Worm (Caenorhabditis elegans) whole organism, L4 larva: Measurements from ENCODE around the gene B0222.5.
A peak's percentile ranks its signal among the peaks of the same experiment; 100 is the strongest.

ENCODE experiments used
- R02D3.7 ChIP-seq: fragments of 150-350 bp; sonication (generic microtip); optimal IDR thresholded peaks from 3 replicates; lab custom pipeline; 2014; ENCODE audit warnings: missing biosample characterization, missing genetic modification characterization
- T26A8.4 ChIP-seq: fragments of 200-800 bp; sonication (Bioruptor generic); IDR thresholded peaks from 2 replicates; pipeline ENCODE4 v1.3.6; 2022; ENCODE audit warnings: missing genetic modification characterization, missing compliant biosample characterization
- Y48G9A.11 ChIP-seq: fragments of 200-800 bp; sonication (Bioruptor generic); IDR thresholded peaks from 2 replicates; pipeline ENCODE4 v1.3.6; 2022; ENCODE audit warnings: missing genetic modification reagents, missing genetic modification characterization, missing compliant biosample characterization
- ZK546.5 ChIP-seq, 2 experiments: sonication (generic microtip); optimal IDR thresholded peaks; 2 replicates each; lab custom pipeline; 2017; ENCODE audit warnings: missing biosample characterization in 2 of 2, missing genetic modification characterization in 2 of 2
- aha-1 ChIP-seq: fragments of 150-350 bp; peaks from one replicate; lab custom pipeline; 2014; ENCODE audit warnings: missing biosample characterization, missing genetic modification characterization
- ama-1 ChIP-seq: fragments of 150-350 bp; optimal IDR thresholded peaks from 2 replicates; lab custom pipeline; 2014; ENCODE audit warnings: inconsistent platforms, mixed read lengths
- cey-2 ChIP-seq: sonication (generic microtip); optimal IDR thresholded peaks from 3 replicates; lab custom pipeline; 2017; ENCODE audit warnings: missing genetic modification characterization, mild to moderate bottlenecking, missing compliant biosample characterization, antibody characterized with exemption, borderline replicate concordance; ENCODE audit not compliant: insufficient read depth
- ctbp-1 ChIP-seq: fragments of 200-800 bp; sonication (Bioruptor generic); IDR thresholded peaks from 2 replicates; pipeline ENCODE4 v1.3.6; 2022; ENCODE audit warnings: missing genetic modification reagents, missing genetic modification characterization, missing compliant biosample characterization
- daf-16 ChIP-seq, 3 experiments: sonication (generic microtip); optimal IDR thresholded peaks; 2 replicates each; lab custom pipeline; 2016 to 2017; ENCODE audit warnings: missing genetic modification characterization in 3 of 3, missing genetic modification reagents in 3 of 3, mild to moderate bottlenecking in 2 of 3, missing compliant biosample characterization in 2 of 3, missing biosample characterization in 1 of 3, moderate library complexity in 1 of 3
- dmd-6 ChIP-seq: fragments of 200-800 bp; sonication (Bioruptor generic); IDR thresholded peaks from 2 replicates; pipeline ENCODE4 v1.3.6; 2022; ENCODE audit warnings: missing genetic modification reagents, missing genetic modification characterization, missing compliant biosample characterization
- dmd-8 ChIP-seq: fragments of 200-800 bp; sonication (Bioruptor generic); IDR thresholded peaks from 2 replicates; pipeline ENCODE4 v1.3.6; 2022; ENCODE audit warnings: missing genetic modification characterization, missing compliant biosample characterization
- dmd-9 ChIP-seq: fragments of 200-800 bp; sonication (Bioruptor generic); IDR thresholded peaks from 2 replicates; pipeline ENCODE4 v1.3.6; 2022; ENCODE audit warnings: missing genetic modification reagents, missing genetic modification characterization, missing compliant biosample characterization
- hlh-11 ChIP-seq: fragments of 200-800 bp; sonication (Bioruptor generic); optimal IDR thresholded peaks from 2 replicates; lab custom pipeline; 2018; ENCODE audit warnings: mild to moderate bottlenecking, missing genetic modification characterization, missing compliant biosample characterization
- hlh-30 ChIP-seq: sonication (generic microtip); optimal IDR thresholded peaks from 2 replicates; lab custom pipeline; 2017; ENCODE audit warnings: antibody characterized with exemption, mild to moderate bottlenecking, missing genetic modification characterization, missing compliant biosample characterization; ENCODE audit not compliant: insufficient read depth
- hmg-1.1 ChIP-seq: fragments of 200-800 bp; sonication (Bioruptor generic); IDR thresholded peaks from 2 replicates; pipeline ENCODE4 v1.3.6; 2022; ENCODE audit warnings: missing genetic modification reagents, missing genetic modification characterization, missing compliant biosample characterization
- lin-13 ChIP-seq: fragments of 150-350 bp; optimal IDR thresholded peaks from 2 replicates; lab custom pipeline; 2014; ENCODE audit warnings: missing biosample characterization, missing genetic modification reagents, missing genetic modification characterization
- lin-38 ChIP-seq: fragments of 200-800 bp; sonication (Bioruptor generic); IDR thresholded peaks from 2 replicates; pipeline ENCODE4 v1.3.6; 2022; ENCODE audit warnings: missing genetic modification reagents, missing genetic modification characterization, missing compliant biosample characterization
- mdl-1 ChIP-seq, 2 experiments: fragments of 150-350 bp in 1 of 2; sonication (generic microtip) in 1 of 2; optimal IDR thresholded peaks; 2 replicates each; lab custom pipeline; 2014 to 2017; ENCODE audit warnings: missing biosample characterization in 2 of 2, missing genetic modification characterization in 2 of 2
- mdt-29 ChIP-seq: fragments of 200-800 bp; sonication (Bioruptor generic); IDR thresholded peaks from 2 replicates; pipeline ENCODE4 v1.3.6; 2022; ENCODE audit warnings: missing genetic modification reagents, missing genetic modification characterization, missing compliant biosample characterization
- mxl-3 ChIP-seq: fragments of 200-800 bp; sonication (Bioruptor generic); optimal IDR thresholded peaks from 2 replicates; lab custom pipeline; 2018; ENCODE audit warnings: mild to moderate bottlenecking, missing genetic modification characterization, missing compliant biosample characterization
- nhr-10 ChIP-seq: fragments of 150-350 bp; optimal IDR thresholded peaks from 2 replicates; lab custom pipeline; 2014; ENCODE audit warnings: missing biosample characterization, missing genetic modification characterization
- nhr-237 ChIP-seq: sonication (generic microtip); optimal IDR thresholded peaks from 2 replicates; lab custom pipeline; 2017; ENCODE audit warnings: missing biosample characterization, missing genetic modification characterization
- nhr-28 ChIP-seq: fragments of 150-350 bp; optimal IDR thresholded peaks from 2 replicates; lab custom pipeline; 2014; ENCODE audit warnings: missing biosample characterization, missing genetic modification characterization
- nhr-42 ChIP-seq: fragments of 200-800 bp; sonication (Bioruptor generic); IDR thresholded peaks from 2 replicates; pipeline ENCODE4 v1.3.6; 2022; ENCODE audit warnings: missing genetic modification characterization, missing compliant biosample characterization
- nhr-48 ChIP-seq: sonication (generic microtip); optimal IDR thresholded peaks from 2 replicates; lab custom pipeline; 2016; ENCODE audit warnings: mild to moderate bottlenecking, missing genetic modification characterization, missing compliant biosample characterization
- nhr-76 ChIP-seq: fragments of 150-350 bp; optimal IDR thresholded peaks from 2 replicates; lab custom pipeline; 2014; ENCODE audit warnings: missing biosample characterization, missing genetic modification characterization
- pha-4 ChIP-seq, 2 experiments: fragments of 150-350 bp in 1 of 2; fragments of 200-800 bp in 1 of 2; sonication (Bioruptor generic) in 1 of 2; IDR thresholded peaks in 1 of 2; optimal IDR thresholded peaks in 1 of 2; 2 replicates each; pipeline versions ENCODE4 v1.3.6 to Lab custom; 2014 to 2022; ENCODE audit warnings: missing genetic modification characterization in 2 of 2, missing genetic modification reagents in 2 of 2, missing biosample characterization in 1 of 2, missing compliant biosample characterization in 1 of 2
- pqm-1 ChIP-seq: sonication (generic microtip); optimal IDR thresholded peaks from 2 replicates; lab custom pipeline; 2017; ENCODE audit warnings: missing biosample characterization, missing genetic modification characterization
- skn-1 ChIP-seq: fragments of 150-350 bp; optimal IDR thresholded peaks from 2 replicates; lab custom pipeline; 2014; ENCODE audit warnings: missing biosample characterization, missing genetic modification characterization
- snpc-1.2 ChIP-seq: fragments of 200-800 bp; sonication (Bioruptor generic); IDR thresholded peaks from 2 replicates; pipeline ENCODE4 v1.3.6; 2022; ENCODE audit warnings: missing genetic modification reagents, missing genetic modification characterization, missing compliant biosample characterization
- spr-1 ChIP-seq: sonication (generic microtip); optimal IDR thresholded peaks from 2 replicates; lab custom pipeline; 2016; ENCODE audit warnings: mild to moderate bottlenecking, missing genetic modification characterization, missing compliant biosample characterization
- spr-3 ChIP-seq: fragments of 200-800 bp; sonication (Bioruptor generic); optimal IDR thresholded peaks from 2 replicates; lab custom pipeline; 2018; ENCODE audit warnings: mild to moderate bottlenecking, missing genetic modification characterization, missing compliant biosample characterization
- tag-97 ChIP-seq: fragments of 200-800 bp; sonication (Bioruptor generic); IDR thresholded peaks from 2 replicates; pipeline ENCODE4 v1.3.6; 2022; ENCODE audit warnings: missing genetic modification characterization, missing compliant biosample characterization
- unc-39 ChIP-seq: sonication (generic microtip); optimal IDR thresholded peaks from 2 replicates; lab custom pipeline; 2017; ENCODE audit warnings: missing biosample characterization, missing genetic modification characterization
- unc-62 ChIP-seq, 3 experiments: fragments of 150-350 bp in 1 of 3; sonication (generic microtip); optimal IDR thresholded peaks in 2 of 3; peaks in 1 of 3; 1 replicate in 1 of 3; 2 replicates in 2 of 3; lab custom pipeline; 2014 to 2017; ENCODE audit warnings: missing biosample characterization in 3 of 3, missing genetic modification characterization in 3 of 3, missing genetic modification reagents in 3 of 3, missing genotype in 1 of 3

The B0222.5 gene

DNA sequence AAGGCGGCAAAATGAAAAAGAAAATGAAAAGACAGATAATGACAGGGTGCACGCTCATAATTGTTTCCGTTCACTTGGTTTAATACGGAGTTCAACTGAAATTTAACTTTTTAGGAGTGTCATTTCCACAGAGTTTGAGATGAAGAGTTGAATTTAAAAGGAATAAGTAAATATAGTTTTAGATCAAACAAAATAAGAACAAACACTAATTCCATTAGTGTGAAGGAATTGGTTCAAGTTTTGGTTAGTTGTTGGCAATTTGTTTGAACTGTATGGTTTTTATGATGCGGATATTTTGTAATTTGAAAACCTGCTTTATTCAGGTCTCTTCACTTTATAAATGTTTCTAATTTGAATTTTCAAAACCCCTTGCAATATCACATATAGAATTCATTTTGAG, 2.0 kb upstream of the B0222.5 start, which contains the start of gene B0222.15:
Gene B0222.15 (minus strand): TSS at position 101 of the 400 bp plus-strand sequence.
- no peak for TF ChIP-seq mdl-1 (tag; optimal IDR thresholded peaks at IDR 0.05; lab: Kevin White, UChicago)

DNA sequence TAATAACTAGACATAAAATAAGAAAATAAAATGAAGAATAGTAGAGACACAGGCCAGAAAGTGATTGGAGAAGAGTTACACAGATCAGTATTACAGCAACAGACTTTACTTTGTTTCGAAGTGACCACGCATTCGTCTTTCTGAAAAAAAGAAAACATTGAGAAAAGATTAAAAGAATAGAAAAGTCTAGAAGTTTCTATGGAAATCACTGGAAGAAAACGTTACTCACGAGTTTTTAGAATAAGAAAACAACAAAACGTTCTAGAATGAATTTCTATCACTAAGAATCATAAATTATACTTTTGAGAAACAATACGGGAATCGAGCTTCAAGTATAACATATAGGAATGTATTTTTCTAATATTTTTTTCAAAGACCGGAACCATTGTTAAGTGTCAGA, 944 bp upstream of the B0222.5 start:
- TF ChIP-seq unc-39 (tag; lab: Kevin White, UChicago): no peak
- no peak for TF ChIP-seq nhr-76 (tag; lab: Kevin White, UChicago)
- no peak for TF ChIP-seq R02D3.7 (tag; lab: Kevin White, UChicago)
- TF ChIP-seq mdt-29 (GFP tag; lab: Robert Waterston, UW): peak; percentile 91
- TF ChIP-seq ama-1 (lab: Kevin White, UChicago): no peak
- no peak for TF ChIP-seq daf-16 (GFP tag; optimal IDR thresholded peaks at IDR 0.05; lab: Kevin White, UChicago)
- no peak for TF ChIP-seq daf-16 (tag; optimal IDR thresholded peaks at IDR 0.05; lab: Kevin White, UChicago)
- no peak for TF ChIP-seq lin-38 (GFP tag; lab: Robert Waterston, UW)
- no peak for TF ChIP-seq unc-62 (GFP tag; optimal IDR thresholded peaks at IDR 0.05 in 1 of 2; lab: Kevin White, UChicago)
- no peak for TF ChIP-seq unc-62 (tag; optimal IDR thresholded peaks at IDR 0.05; lab: Kevin White, UChicago)

DNA sequence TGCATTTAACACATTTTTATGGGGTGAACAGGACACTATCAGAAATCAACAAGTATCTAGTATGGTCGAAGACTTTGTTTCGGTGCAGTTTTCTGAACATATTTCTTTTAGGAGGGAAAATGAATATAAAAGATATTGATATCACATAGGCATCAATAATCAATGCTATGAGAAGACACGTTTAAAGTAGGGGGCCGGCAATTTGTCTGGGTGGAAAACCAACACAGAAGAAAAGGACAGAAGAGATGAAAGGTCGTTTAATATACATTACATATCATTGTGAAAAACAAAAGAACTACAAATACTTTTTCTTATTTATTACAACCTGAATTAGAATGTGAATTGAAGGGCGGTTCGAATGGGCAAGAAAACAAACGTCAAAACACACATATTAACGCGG, 2.3 kb downstream of the B0222.5 start:
- TF ChIP-seq unc-39 (tag; lab: Kevin White, UChicago): no peak
- no peak for TF ChIP-seq Y48G9A.11 (GFP tag; lab: Robert Waterston, UW)
- TF ChIP-seq ctbp-1 (GFP tag; lab: Robert Waterston, UW): no peak
- TF ChIP-seq R02D3.7 (tag; lab: Kevin White, UChicago): no peak
- no peak for TF ChIP-seq pqm-1 (tag; lab: Kevin White, UChicago)
- no peak for TF ChIP-seq skn-1
- TF ChIP-seq lin-13: no peak

DNA sequence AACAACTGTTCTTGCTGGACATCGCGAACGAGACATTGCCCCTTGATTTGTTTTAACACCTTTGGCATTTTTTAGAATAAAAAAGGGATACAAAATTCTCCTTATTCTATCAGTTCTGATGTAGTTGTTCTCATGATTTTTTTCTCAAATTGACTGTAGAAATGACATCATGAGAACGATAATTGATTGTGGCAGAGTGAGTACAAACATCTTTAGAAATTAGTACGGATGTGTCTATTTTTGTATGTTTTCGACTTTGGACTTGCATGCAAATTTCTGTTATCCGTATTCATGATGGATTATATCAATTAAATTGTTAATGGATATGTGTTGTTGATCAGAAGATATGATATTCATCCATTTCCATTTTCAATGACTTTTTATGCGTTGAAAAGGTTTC, 6.5 kb downstream of the B0222.5 start:
- no peak for TF ChIP-seq cey-2 (tag; lab: Kevin White, UChicago)
- no peak for TF ChIP-seq dmd-8 (GFP tag; lab: Robert Waterston, UW)
- no peak for TF ChIP-seq hmg-1.1 (GFP tag; lab: Robert Waterston, UW)
- no peak for TF ChIP-seq snpc-1.2 (GFP tag; lab: Robert Waterston, UW)
- TF ChIP-seq Y48G9A.11 (GFP tag; lab: Robert Waterston, UW): no peak
- no peak for TF ChIP-seq ZK546.5 (tag; optimal IDR thresholded peaks at IDR 0.05; lab: Kevin White, UChicago)
- TF ChIP-seq dmd-6: no peak
- TF ChIP-seq aha-1 (tag; lab: Kevin White, UChicago): no peak
- no peak for TF ChIP-seq spr-1 (tag; lab: Kevin White, UChicago)
- TF ChIP-seq nhr-48 (tag; lab: Kevin White, UChicago): no peak
- no peak for TF ChIP-seq nhr-10
- TF ChIP-seq nhr-42 (GFP tag; lab: Robert Waterston, UW): no peak
- TF ChIP-seq hlh-11 (tag; lab: Kevin White, UChicago): no peak
- TF ChIP-seq spr-3: no peak
- no peak for TF ChIP-seq dmd-9
- TF ChIP-seq nhr-237 (tag; lab: Kevin White, UChicago): no peak
- TF ChIP-seq pqm-1 (tag; lab: Kevin White, UChicago): no peak
- no peak for TF ChIP-seq tag-97 (GFP tag; lab: Robert Waterston, UW)
- no peak for TF ChIP-seq pha-4 (GFP tag; IDR thresholded peaks at IDR 0.05; lab: Robert Waterston, UW)
- TF ChIP-seq pha-4 (tag; optimal IDR thresholded peaks at IDR 0.05; lab: Kevin White, UChicago): no peak

DNA sequence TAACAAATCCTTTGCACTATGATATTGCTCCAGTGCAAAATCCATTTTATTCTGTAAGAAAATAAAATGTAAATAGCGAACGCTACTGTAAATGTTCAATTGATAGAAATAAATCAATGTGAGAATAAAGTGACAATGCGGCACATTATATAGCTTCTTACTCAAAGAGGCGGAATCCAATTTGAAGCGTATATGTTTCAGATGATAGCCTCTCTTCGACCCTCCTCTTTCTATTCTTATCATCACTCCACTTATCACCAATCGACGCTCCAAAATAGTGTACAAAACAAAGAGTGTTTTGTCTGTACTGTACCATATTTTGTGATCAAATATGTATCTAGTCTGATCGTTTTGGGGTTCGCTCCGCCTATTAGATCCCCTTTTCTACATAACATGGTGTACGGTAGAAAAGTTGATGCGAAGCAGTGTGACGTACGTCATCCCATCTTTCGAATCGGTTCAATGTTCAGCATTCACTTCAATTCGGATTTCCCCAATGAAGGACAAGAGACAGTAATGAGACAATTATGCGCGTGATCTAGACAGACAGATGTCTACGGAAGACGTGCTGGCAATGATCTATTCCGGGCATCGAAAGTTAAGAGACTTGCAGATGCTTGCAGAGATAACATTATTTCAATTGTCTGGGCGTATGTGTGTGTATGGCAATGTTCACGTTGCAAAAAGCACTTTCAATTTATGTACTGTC, 7.7 kb downstream of the B0222.5 start, which contains the start of gene spl-2:
Gene spl-2 (minus strand): TSS at position 51 of the 709 bp plus-strand sequence.
- TF ChIP-seq T26A8.4 (GFP tag; lab: Robert Waterston, UW) (no peak), hlh-11 (tag; lab: Kevin White, UChicago) (peak; percentile 35), nhr-48 (tag; lab: Kevin White, UChicago) (peak; percentile 37), snpc-1.2 (GFP tag; lab: Robert Waterston, UW) (no peak), hlh-30 (tag; lab: Kevin White, UChicago) (peak; percentile 42), mxl-3 (GFP tag; lab: Kevin White, UChicago) (peak; percentile 56), nhr-28 (tag; lab: Kevin White, UChicago) (peak; percentile 5), dmd-6 (peak; percentile 25; the same call in 1 of the 2 replicates), unc-62 (GFP tag; optimal IDR thresholded peaks at IDR 0.05 in 1 of 2; lab: Kevin White, UChicago) (peak in 1 of 2 experiments; percentile 95), unc-62 (tag; optimal IDR thresholded peaks at IDR 0.05; lab: Kevin White, UChicago) (no peak)
